Fruit fly (Drosophila melanogaster) whole organism, embryonic: ENCODE measurements around the gene CG6923.

ENCODE experiments used
- BtbVII ChIP-seq: fragments of 200-800 bp; sonication (Bioruptor generic); optimal IDR thresholded peaks from 3 replicates; lab custom pipeline; 2017; ENCODE audit warnings: missing biosample characterization, mild to moderate bottlenecking, missing genetic modification characterization
- CG10543 ChIP-seq: fragments of 200-800 bp; sonication (Bioruptor generic); optimal IDR thresholded peaks from 3 replicates; lab custom pipeline; 2017; ENCODE audit warnings: missing biosample characterization, mild to moderate bottlenecking, missing genetic modification characterization, moderate library complexity
- CG11504 ChIP-seq: fragments of 200-800 bp; sonication (Bioruptor generic); optimal IDR thresholded peaks from 3 replicates; lab custom pipeline; 2019; ENCODE audit warnings: missing biosample characterization, mild to moderate bottlenecking, missing genetic modification characterization, moderate library complexity
- CG12769 ChIP-seq: fragments of 200-800 bp; sonication (Bioruptor generic); optimal IDR thresholded peaks from 2 replicates; lab custom pipeline; 2019; ENCODE audit warnings: missing biosample characterization, mild to moderate bottlenecking, missing genetic modification characterization, moderate library complexity
- CG12942 ChIP-seq: fragments of 200-800 bp; sonication (Bioruptor generic); optimal IDR thresholded peaks from 3 replicates; lab custom pipeline; 2016; ENCODE audit warnings: missing biosample characterization, missing genetic modification characterization
- CG14710 ChIP-seq: fragments of 200-800 bp; sonication (Bioruptor generic); optimal IDR thresholded peaks from 3 replicates; lab custom pipeline; 2019; ENCODE audit warnings: missing biosample characterization, mild to moderate bottlenecking, missing genetic modification characterization, moderate library complexity
- CG14965 ChIP-seq: fragments of 200-800 bp; sonication (Bioruptor generic); optimal IDR thresholded peaks from 2 replicates; lab custom pipeline; 2016; ENCODE audit warnings: missing biosample characterization, missing genetic modification characterization, borderline replicate concordance
- CG32772 ChIP-seq: fragments of 200-800 bp; sonication (Bioruptor generic); IDR thresholded peaks from 2 replicates; pipeline ENCODE4 v1.3.6; 2022; ENCODE audit warnings: missing biosample characterization, missing genetic modification characterization
- CG5180 ChIP-seq: fragments of 200-800 bp; sonication (Bioruptor generic); optimal IDR thresholded peaks from 3 replicates; lab custom pipeline; 2017; ENCODE audit warnings: missing biosample characterization, missing genetic modification characterization, mild to moderate bottlenecking, moderate library complexity, missing genetic modification reagents
- CG6175 ChIP-seq: fragments of 200-800 bp; sonication (Bioruptor generic); IDR thresholded peaks from 3 replicates; pipeline ENCODE4 v1.3.6; 2022; ENCODE audit warnings: missing biosample characterization, missing genetic modification characterization
- CG7963 ChIP-seq: fragments of 200-800 bp; sonication (Bioruptor generic); IDR thresholded peaks from 3 replicates; pipeline ENCODE4 v1.3.6; 2022; ENCODE audit warnings: missing biosample characterization, missing genetic modification characterization; ENCODE audit not compliant: partially characterized antibody
- CG8478 ChIP-seq: fragments of >200 bp; optimal IDR thresholded peaks from 2 replicates; lab custom pipeline; 2018
- CG9215 ChIP-seq: fragments of 200-800 bp; sonication (Bioruptor generic); IDR thresholded peaks from 2 replicates; pipeline ENCODE4 v1.3.6; 2022; ENCODE audit warnings: missing biosample characterization, missing genetic modification characterization
- CG9876 ChIP-seq: fragments of 200-800 bp; sonication (Bioruptor generic); optimal IDR thresholded peaks from 2 replicates; lab custom pipeline; 2016; ENCODE audit warnings: missing biosample characterization, missing genetic modification characterization
- Dbx ChIP-seq: fragments of 200-800 bp; sonication (Bioruptor generic); IDR thresholded peaks from 3 replicates; pipeline ENCODE4 v1.3.6; 2022; ENCODE audit warnings: missing biosample characterization, missing genetic modification characterization
- Deaf1 ChIP-seq: fragments of 200-800 bp; optimal IDR thresholded peaks from 3 replicates; lab custom pipeline; 2019; ENCODE audit warnings: missing biosample characterization, mild to moderate bottlenecking, missing genetic modification characterization, moderate library complexity
- Dip2 ChIP-seq: fragments of 200-800 bp; sonication (Bioruptor generic); IDR thresholded peaks from 2 replicates; pipeline ENCODE4 v1.3.6; 2022; ENCODE audit warnings: missing biosample characterization, missing genetic modification characterization
- HmgZ ChIP-seq: fragments of 200-800 bp; sonication (Bioruptor generic); optimal IDR thresholded peaks from 2 replicates; lab custom pipeline; 2018; ENCODE audit warnings: missing biosample characterization, mild to moderate bottlenecking, missing genetic modification characterization
- MTF-1 ChIP-seq: fragments of 200-800 bp; sonication (Bioruptor generic); optimal IDR thresholded peaks from 2 replicates; lab custom pipeline; 2018; ENCODE audit warnings: missing biosample characterization, mild to moderate bottlenecking, missing genetic modification characterization, borderline replicate concordance
- Med ChIP-seq: fragments of 200-800 bp; sonication (Bioruptor generic); peaks from one replicate; lab custom pipeline; 2016; ENCODE audit warnings: missing biosample characterization, missing genetic modification characterization, mild to moderate bottlenecking, inconsistent platforms, moderate library complexity
- Neu2 ChIP-seq: fragments of 200-800 bp; sonication (Bioruptor generic); optimal IDR thresholded peaks from 3 replicates; lab custom pipeline; 2016; ENCODE audit warnings: missing biosample characterization, missing genetic modification characterization, borderline replicate concordance
- Nf-YB ChIP-seq: fragments of 200-800 bp; sonication (Bioruptor generic); optimal IDR thresholded peaks from 3 replicates; lab custom pipeline; 2019; ENCODE audit warnings: missing biosample characterization, mild to moderate bottlenecking, missing genetic modification characterization, moderate library complexity
- Nf-YC ChIP-seq: fragments of 200-800 bp; optimal IDR thresholded peaks from 3 replicates; lab custom pipeline; 2019; ENCODE audit warnings: missing biosample characterization, mild to moderate bottlenecking, missing genetic modification characterization, moderate library complexity
- Six4 ChIP-seq: fragments of 200-800 bp; sonication (Bioruptor generic); optimal IDR thresholded peaks from 2 replicates; lab custom pipeline; 2016; ENCODE audit warnings: missing biosample characterization, missing genetic modification characterization
- aop ChIP-seq: fragments of 200-800 bp; sonication (Bioruptor generic); IDR thresholded peaks from 2 replicates; pipeline ENCODE4 v1.3.6; 2022; ENCODE audit warnings: missing biosample characterization, missing genetic modification characterization
- chm ChIP-seq: fragments of 200-800 bp; sonication (Bioruptor generic); IDR thresholded peaks from 2 replicates; pipeline ENCODE4 v1.3.6; 2022; ENCODE audit warnings: missing biosample characterization, missing genetic modification characterization
- cwo ChIP-seq: fragments of 200-800 bp; sonication (Bioruptor generic); optimal IDR thresholded peaks from 3 replicates; lab custom pipeline; 2017; ENCODE audit warnings: missing biosample characterization, missing genetic modification characterization, mild to moderate bottlenecking, moderate library complexity, missing genetic modification reagents
- dimm ChIP-seq: fragments of 200-800 bp; sonication (Bioruptor generic); IDR thresholded peaks from 2 replicates; pipeline ENCODE4 v1.3.6; 2022; ENCODE audit warnings: missing biosample characterization, missing genetic modification characterization
- fd64A ChIP-seq: fragments of 200-800 bp; sonication (Bioruptor generic); optimal IDR thresholded peaks from 3 replicates; lab custom pipeline; 2018; ENCODE audit warnings: missing biosample characterization, mild to moderate bottlenecking, missing genetic modification characterization
- gem ChIP-seq: fragments of 200-800 bp; sonication (Bioruptor generic); optimal IDR thresholded peaks from 2 replicates; lab custom pipeline; 2019; ENCODE audit warnings: missing biosample characterization, mild to moderate bottlenecking, missing genetic modification characterization, moderate library complexity
- gsb ChIP-seq: fragments of 200-800 bp; sonication (Bioruptor generic); IDR thresholded peaks from 2 replicates; pipeline ENCODE4 v1.3.6; 2022; ENCODE audit warnings: missing biosample characterization, missing genetic modification characterization
- h ChIP-seq: fragments of >200 bp; optimal IDR thresholded peaks from 2 replicates; lab custom pipeline; 2017
- hb ChIP-seq: fragments of 200-800 bp; sonication (Bioruptor generic); IDR thresholded peaks from 3 replicates; pipeline ENCODE4 v1.3.6; 2022; ENCODE audit warnings: missing biosample characterization, missing genetic modification characterization; ENCODE audit not compliant: partially characterized antibody
- hth ChIP-seq: fragments of >200 bp; optimal IDR thresholded peaks from 2 replicates; lab custom pipeline; 2017; ENCODE audit warnings: inconsistent platforms
- kah ChIP-seq: fragments of 200-800 bp; sonication (Bioruptor generic); optimal IDR thresholded peaks from 2 replicates; lab custom pipeline; 2018; ENCODE audit warnings: missing biosample characterization, mild to moderate bottlenecking, missing genetic modification characterization
- mam ChIP-seq: fragments of 200-800 bp; sonication (Bioruptor generic); optimal IDR thresholded peaks from 3 replicates; lab custom pipeline; 2016; ENCODE audit warnings: missing biosample characterization, missing genetic modification characterization
- nau ChIP-seq: fragments of 200-800 bp; sonication (Bioruptor generic); optimal IDR thresholded peaks from 3 replicates; lab custom pipeline; 2017; ENCODE audit warnings: missing biosample characterization, mild to moderate bottlenecking, missing genetic modification characterization, missing genetic modification reagents
- nom ChIP-seq: fragments of 200-800 bp; sonication (Bioruptor generic); optimal IDR thresholded peaks from 2 replicates; lab custom pipeline; 2017; ENCODE audit warnings: missing biosample characterization, missing genetic modification characterization, mild to moderate bottlenecking, moderate library complexity, missing genetic modification reagents
- onecut ChIP-seq: fragments of 200-800 bp; sonication (Bioruptor generic); IDR thresholded peaks from 2 replicates; pipeline ENCODE4 v1.3.6; 2022; ENCODE audit warnings: missing biosample characterization, missing genetic modification characterization
- pfk ChIP-seq: fragments of 200-800 bp; sonication (Bioruptor generic); optimal IDR thresholded peaks from 2 replicates; lab custom pipeline; 2018; ENCODE audit warnings: missing biosample characterization, mild to moderate bottlenecking, missing genetic modification characterization, moderate library complexity
- schlank ChIP-seq: fragments of 200-800 bp; sonication (Bioruptor generic); optimal IDR thresholded peaks from 2 replicates; lab custom pipeline; 2018; ENCODE audit warnings: missing biosample characterization, mild to moderate bottlenecking, missing genetic modification characterization
- sens ChIP-seq: fragments of 200-800 bp; sonication (Bioruptor generic); peaks from one replicate; lab custom pipeline; 2016; ENCODE audit warnings: missing biosample characterization, missing genetic modification characterization
- sens-2 ChIP-seq: fragments of 200-800 bp; sonication (Bioruptor generic); IDR thresholded peaks from 2 replicates; pipeline ENCODE4 v1.3.6; 2022; ENCODE audit warnings: missing biosample characterization, missing genetic modification characterization
- slbo ChIP-seq: fragments of 200-800 bp; sonication (Bioruptor generic); IDR thresholded peaks from 2 replicates; pipeline ENCODE4 v1.3.6; 2022; ENCODE audit warnings: missing biosample characterization, missing genetic modification characterization
- slou ChIP-seq: fragments of 200-800 bp; sonication (Bioruptor generic); optimal IDR thresholded peaks from 3 replicates; lab custom pipeline; 2016; ENCODE audit warnings: missing biosample characterization, missing genetic modification characterization
- sug ChIP-seq: fragments of 200-800 bp; optimal IDR thresholded peaks from 2 replicates; lab custom pipeline; 2019; ENCODE audit warnings: missing biosample characterization, mild to moderate bottlenecking, missing genetic modification characterization, moderate library complexity
- tap ChIP-seq: fragments of 200-800 bp; optimal IDR thresholded peaks from 3 replicates; lab custom pipeline; 2019; ENCODE audit warnings: missing biosample characterization, mild to moderate bottlenecking, missing genetic modification characterization, moderate library complexity
- trh ChIP-seq: fragments of 200-800 bp; sonication (Bioruptor generic); optimal IDR thresholded peaks from 2 replicates; lab custom pipeline; 2016; ENCODE audit warnings: missing biosample characterization, missing genetic modification characterization
- unc-4 ChIP-seq: fragments of 200-800 bp; sonication (Bioruptor generic); IDR thresholded peaks from 2 replicates; pipeline ENCODE4 v1.3.6; 2022; ENCODE audit warnings: missing biosample characterization, missing genetic modification characterization; ENCODE audit not compliant: partially characterized antibody
- zfh2 ChIP-seq: fragments of 200-800 bp; sonication (Bioruptor generic); optimal IDR thresholded peaks from 2 replicates; lab custom pipeline; 2016; ENCODE audit warnings: missing biosample characterization, missing genetic modification characterization

CG6923 gene

dm6 chr3R:11763494-11764278 is 13.9 kb upstream of the CG6923 start (continued):
- TF ChIP-seq pfk = peak; percentile 51
- no peak for TF ChIP-seq HmgZ (tag; lab: Kevin White, UChicago)
- no peak for TF ChIP-seq CG14710
- no peak for TF ChIP-seq Neu2
- no peak for TF ChIP-seq h
- no peak for TF ChIP-seq nau

- TF ChIP-seq CG32772 (GFP tag; lab: Robert Waterston, UW) = no peak
- no peak for TF ChIP-seq tap (tag; lab: Kevin White, UChicago)
- peak; percentile 28 for TF ChIP-seq fd64A
- TF ChIP-seq onecut (GFP tag; lab: Robert Waterston, UW) = no peak
- no peak for TF ChIP-seq CG8478 (lab: Kevin White, UChicago)
- no peak for TF ChIP-seq CG12942
- no peak for TF ChIP-seq trh (GFP tag; lab: Kevin White, UChicago)
- TF ChIP-seq hth (lab: Kevin White, UChicago) = no peak
- TF ChIP-seq CG10543 (GFP tag; lab: Kevin White, UChicago) = peak; percentile 86
- no peak for TF ChIP-seq CG9215
- TF ChIP-seq sens-2 (GFP tag; lab: Robert Waterston, UW) = no peak
- TF ChIP-seq Med (GFP tag; lab: Kevin White, UChicago) = peak; percentile 12
- TF ChIP-seq sug (tag; lab: Kevin White, UChicago) = peak; percentile 43
- TF ChIP-seq CG14965 (GFP tag; lab: Kevin White, UChicago) = no peak
- no peak for TF ChIP-seq dimm (GFP tag; lab: Robert Waterston, UW)
- TF ChIP-seq CG5180 (GFP tag; lab: Kevin White, UChicago) = peak; percentile 29
- TF ChIP-seq Six4 (GFP tag; lab: Kevin White, UChicago) = no peak
- no peak for TF ChIP-seq chm (GFP tag; lab: Robert Waterston, UW)
- TF ChIP-seq CG6175 (GFP tag; lab: Robert Waterston, UW) = no peak
- TF ChIP-seq CG12769 (tag; lab: Kevin White, UChicago) = peak; percentile 72
- no peak for TF ChIP-seq gsb (GFP tag; lab: Robert Waterston, UW)
- peak; percentile 78 for TF ChIP-seq sens (GFP tag; lab: Kevin White, UChicago)
- TF ChIP-seq CG7963 (GFP tag; lab: Robert Waterston, UW) = no peak
- peak; percentile 83 for TF ChIP-seq Nf-YC (tag; lab: Kevin White, UChicago)
- TF ChIP-seq HmgZ (tag; lab: Kevin White, UChicago) = no peak
- TF ChIP-seq Dip2 (GFP tag; lab: Robert Waterston, UW) = no peak
- TF ChIP-seq nom = peak; percentile 27
- TF ChIP-seq Dbx (GFP tag; lab: Robert Waterston, UW) = no peak
- TF ChIP-seq hb = no peak
- TF ChIP-seq zfh2 = no peak
- no peak for TF ChIP-seq CG9876
- TF ChIP-seq cwo = peak; percentile 11
- no peak for TF ChIP-seq slou (GFP tag; lab: Kevin White, UChicago)
- peak; percentile 15 for TF ChIP-seq MTF-1 (GFP tag; lab: Kevin White, UChicago)
- no peak for TF ChIP-seq aop (GFP tag; lab: Robert Waterston, UW)
- TF ChIP-seq BtbVII = peak; percentile 5
- no peak for TF ChIP-seq mam (GFP tag; lab: Kevin White, UChicago)
- TF ChIP-seq unc-4 (GFP tag; lab: Robert Waterston, UW) = no peak
- no peak for TF ChIP-seq gem (tag; lab: Kevin White, UChicago)
- no peak for TF ChIP-seq schlank (tag; lab: Kevin White, UChicago)
- peak; percentile 11 for TF ChIP-seq Deaf1
- no peak for TF ChIP-seq slbo (GFP tag; lab: Robert Waterston, UW)
- TF ChIP-seq Nf-YB = peak; percentile 39
- peak; percentile 30 for TF ChIP-seq kah
- TF ChIP-seq CG11504 = no peak
Observed at dm6 chr3R:11762500-11762899, 12.7 kb upstream of the CG6923 start.
